Fruit fly (Drosophila melanogaster): ENCODE measurements around the gene CG43246.

The CG43246 gene

DNA sequence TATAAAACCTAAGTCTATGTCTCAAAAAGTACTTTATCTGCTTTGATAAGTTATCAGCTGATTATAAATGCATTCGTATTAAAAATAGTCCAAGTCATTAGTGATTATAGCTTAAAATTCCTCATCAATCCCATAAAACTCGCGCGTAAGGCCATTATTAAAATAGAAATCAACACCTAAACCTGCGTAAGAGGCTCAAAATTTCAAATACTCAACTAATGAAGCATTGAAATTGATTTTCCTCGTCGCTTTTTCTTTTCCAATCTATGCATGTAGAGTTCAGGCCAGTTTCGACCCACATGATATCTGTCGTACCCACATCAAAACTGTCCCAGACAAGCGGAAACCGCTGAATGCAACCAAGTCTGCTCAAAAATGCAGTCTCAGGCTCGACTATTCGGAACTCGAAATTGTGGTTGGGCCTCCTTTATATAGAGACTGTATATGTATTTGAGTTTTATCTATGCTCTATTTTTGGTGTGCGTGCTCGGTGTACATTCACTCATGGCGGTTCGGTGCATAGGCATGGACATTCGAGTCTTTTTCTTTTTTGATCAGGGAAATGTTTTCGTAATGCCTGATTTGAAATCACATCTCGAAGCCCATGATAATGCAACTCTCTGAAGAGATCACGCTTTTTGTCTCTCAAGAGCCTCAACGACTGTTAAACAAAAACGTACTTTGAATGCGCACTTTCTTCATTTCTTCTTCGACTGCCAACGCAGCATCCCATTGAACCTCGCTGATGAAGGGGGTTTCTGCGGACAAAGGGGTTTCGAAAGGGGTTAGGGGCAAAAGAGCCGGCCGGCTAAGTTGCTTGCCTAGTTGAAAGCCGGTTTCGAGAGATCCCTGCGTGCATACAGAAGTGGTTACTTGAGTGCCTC is 15.8 kb downstream of the CG43246 start (continued):
- TF ChIP-seq CG17359 (tag; optimal IDR thresholded peaks at IDR 0.05) (no peak), ken (GFP tag; IDR thresholded peaks at IDR 0.05) (no peak), CG6813 (GFP tag; optimal IDR thresholded peaks at IDR 0.05) (no peak)

dm6 chr3L:14552925-14553239 is 16.4 kb downstream of the CG43246 start:
- no peak for TF ChIP-seq klu (GFP tag; IDR thresholded peaks at IDR 0.05)
- no peak for TF ChIP-seq Ssrp (tag; optimal IDR thresholded peaks at IDR 0.05)
- peak; percentile 9 for TF ChIP-seq nmo (GFP tag; optimal IDR thresholded peaks at IDR 0.05)
- TF ChIP-seq CG8388 (GFP tag; optimal IDR thresholded peaks at IDR 0.05): peak; percentile 11
- no peak for TF ChIP-seq CG10431 (GFP tag; optimal IDR thresholded peaks at IDR 0.05)
- no peak for TF ChIP-seq CG8089 (GFP tag; optimal IDR thresholded peaks at IDR 0.05)
- no peak for TF ChIP-seq p53 (GFP tag; optimal IDR thresholded peaks at IDR 0.05)
- TF ChIP-seq Jarid2 (GFP tag; optimal IDR thresholded peaks at IDR 0.05): no peak
- TF ChIP-seq CG34422 (GFP tag; IDR thresholded peaks at IDR 0.05): no peak
- 0 out of 2 replicates have a peak, but pooled peaks have one; percentile 15 for TF ChIP-seq ara (GFP tag; IDR thresholded peaks at IDR 0.05)
- peak; percentile 15 for TF ChIP-seq Oli (tag; optimal IDR thresholded peaks at IDR 0.05)
- TF ChIP-seq Dip3 (GFP tag; optimal IDR thresholded peaks at IDR 0.05): no peak
- TF ChIP-seq Rx (GFP tag; IDR thresholded peaks at IDR 0.05): no peak
- TF ChIP-seq CG7556 (GFP tag; optimal IDR thresholded peaks at IDR 0.05): no peak
- no peak for TF ChIP-seq NC2β (GFP tag; optimal IDR thresholded peaks at IDR 0.05)
- TF ChIP-seq gcm2 (GFP tag; optimal IDR thresholded peaks at IDR 0.05): no peak
- TF ChIP-seq CG17568 (GFP tag; optimal IDR thresholded peaks at IDR 0.05): no peak
- TF ChIP-seq Trl (optimal IDR thresholded peaks at IDR 0.05): no peak
- TF ChIP-seq Trl (GFP tag; optimal IDR thresholded peaks at IDR 0.05): peak; percentile 4
- no peak for TF ChIP-seq run (tag; optimal IDR thresholded peaks at IDR 0.05)
- peak; percentile 16 for TF ChIP-seq CG2875 (GFP tag; optimal IDR thresholded peaks at IDR 0.05)
- TF ChIP-seq btn (GFP tag; optimal IDR thresholded peaks at IDR 0.05): no peak
- no peak for TF ChIP-seq E2f2 (GFP tag; IDR thresholded peaks at IDR 0.05)
- TF ChIP-seq CG8290 (GFP tag; optimal IDR thresholded peaks at IDR 0.05): no peak
- TF ChIP-seq CG8290 (tag; optimal IDR thresholded peaks at IDR 0.05): no peak
- no peak for TF ChIP-seq Dfd (GFP tag; optimal IDR thresholded peaks at IDR 0.05)
- no peak for TF ChIP-seq CG12155 (GFP tag; optimal IDR thresholded peaks at IDR 0.05)
- peak; percentile 1 for TF ChIP-seq CG9727 (GFP tag; optimal IDR thresholded peaks at IDR 0.05)
- no peak for TF ChIP-seq Fer3 (tag; optimal IDR thresholded peaks at IDR 0.05)
- TF ChIP-seq luna (GFP tag; optimal IDR thresholded peaks at IDR 0.05): no peak
- no peak for TF ChIP-seq odd (GFP tag; optimal IDR thresholded peaks at IDR 0.05)
- TF ChIP-seq sim (GFP tag; IDR thresholded peaks at IDR 0.05): no peak
- TF ChIP-seq bowl (GFP tag; IDR thresholded peaks at IDR 0.05): no peak
- no peak for TF ChIP-seq cato (GFP tag; optimal IDR thresholded peaks at IDR 0.05; ENCODE audit: borderline replicate concordance)
- no peak for TF ChIP-seq CG31441 (GFP tag; IDR thresholded peaks at IDR 0.05)
- no peak for TF ChIP-seq CG31388 (GFP tag; optimal IDR thresholded peaks at IDR 0.05)
- TF ChIP-seq Dref (GFP tag; IDR thresholded peaks at IDR 0.05): no peak
- no peak for TF ChIP-seq sd (tag; optimal IDR thresholded peaks at IDR 0.05)
- TF ChIP-seq ranshi (GFP tag; IDR thresholded peaks at IDR 0.05): 0 out of 2 replicates have a peak, but pooled peaks have one; percentile 9
- no peak for TF ChIP-seq vnd (GFP tag; IDR thresholded peaks at IDR 0.05; ENCODE audit: partially characterized antibody)
- no peak for TF ChIP-seq CG18011 (GFP tag; optimal IDR thresholded peaks at IDR 0.05)
- no peak for TF ChIP-seq HmgD (GFP tag; optimal IDR thresholded peaks at IDR 0.05)
- no peak for TF ChIP-seq hkb (optimal IDR thresholded peaks at IDR 0.05)
- no peak for TF ChIP-seq hkb (GFP tag; IDR thresholded peaks at IDR 0.05)
- peak; percentile 50 for TF ChIP-seq CG10979 (tag; optimal IDR thresholded peaks at IDR 0.05)
- TF ChIP-seq HLH3B (GFP tag; IDR thresholded peaks at IDR 0.05): no peak
- TF ChIP-seq Sin3A (optimal IDR thresholded peaks at IDR 0.05): no peak
